Worm (Caenorhabditis elegans): Measurements from ENCODE around the gene sdz-19.
A peak's percentile ranks its signal among the peaks of the same experiment; 100 is the strongest.

DNA sequence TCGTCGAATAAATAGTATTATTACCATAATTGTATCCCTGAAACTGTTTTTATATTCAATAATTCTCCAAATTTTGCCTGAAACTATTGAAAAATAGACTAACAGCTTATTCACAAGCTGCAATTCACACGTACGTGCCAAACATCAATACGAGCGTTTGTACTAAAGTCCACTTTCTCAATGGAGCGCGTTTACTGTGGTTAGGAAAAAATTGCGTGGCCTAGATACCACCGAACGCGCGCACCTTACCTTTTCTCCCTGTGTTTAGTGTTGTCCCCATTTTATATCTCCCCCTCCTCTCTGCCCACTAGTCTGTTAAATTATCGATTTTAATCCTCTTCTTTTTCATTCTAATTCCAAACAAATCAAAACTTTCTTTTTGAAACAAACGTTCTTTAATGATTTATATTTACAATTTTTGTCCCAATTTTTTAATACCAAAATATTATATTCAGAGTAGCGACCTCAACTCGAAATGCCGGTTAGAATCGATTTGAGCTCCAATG, 48.8 kb downstream of the sdz-19 start, which contains the start of the genes T18D3.9 and T18D3.1:
- no peak for TF ChIP-seq unc-62 (GFP tag; optimal IDR thresholded peaks at IDR 0.05)
- TF ChIP-seq snpc-4 (tag; optimal IDR thresholded peaks at IDR 0.05), result no peak
- TF ChIP-seq lsy-2 (tag; optimal IDR thresholded peaks at IDR 0.05), result no peak
- no peak for TF ChIP-seq ces-1 (GFP tag; optimal IDR thresholded peaks at IDR 0.05)
- peak; percentile 38 for TF ChIP-seq lin-13 (tag; optimal IDR thresholded peaks at IDR 0.05)
- TF ChIP-seq mab-5 (tag; optimal IDR thresholded peaks at IDR 0.05), result no peak
- TF ChIP-seq elt-1 (tag; optimal IDR thresholded peaks at IDR 0.05; ENCODE audit: borderline replicate concordance, insufficient read depth), result no peak
- TF ChIP-seq sem-2 (GFP tag; optimal IDR thresholded peaks at IDR 0.05), result no peak
- TF ChIP-seq unc-39 (tag; optimal IDR thresholded peaks at IDR 0.05), result no peak
- TF ChIP-seq ztf-11 (tag; optimal IDR thresholded peaks at IDR 0.05), result no peak
- no peak for TF ChIP-seq nhr-237 (tag; optimal IDR thresholded peaks at IDR 0.05)
